Worm (Caenorhabditis elegans) whole organism, young adult: Measurements from ENCODE around the gene T08G5.2.

Experiments
- B0261.1 ChIP-seq: sonication (generic microtip); optimal IDR thresholded peaks from 2 replicates; lab custom pipeline; 2016; ENCODE audit warnings: mild to moderate bottlenecking, missing genetic modification characterization, moderate library complexity, missing compliant biosample characterization
- C06A6.2 ChIP-seq: fragments of 200-800 bp; sonication (Bioruptor generic); conservative IDR thresholded peaks from 2 replicates; pipeline ENCODE4 v1.3.6; 2022; ENCODE audit warnings: missing genetic modification characterization, missing compliant biosample characterization
- D2030.7 ChIP-seq: fragments of 200-800 bp; sonication (Bioruptor generic); IDR thresholded peaks from 2 replicates; pipeline ENCODE4 v1.3.6; 2022; ENCODE audit warnings: missing genetic modification reagents, missing genetic modification characterization, missing compliant biosample characterization
- F22D6.2 ChIP-seq: sonication (generic microtip); optimal IDR thresholded peaks from 2 replicates; lab custom pipeline; 2016; ENCODE audit warnings: mild to moderate bottlenecking, missing genetic modification characterization, missing compliant biosample characterization
- F39B2.1 ChIP-seq: fragments of 200-800 bp; sonication (Bioruptor generic); IDR thresholded peaks from 2 replicates; pipeline ENCODE4 v1.3.6; 2022; ENCODE audit warnings: missing genetic modification reagents, missing genetic modification characterization, missing compliant biosample characterization
- F49E8.2 ChIP-seq: sonication (generic microtip); optimal IDR thresholded peaks from 3 replicates; lab custom pipeline; 2017; ENCODE audit warnings: missing genetic modification characterization, mild to moderate bottlenecking, missing compliant biosample characterization, antibody characterized with exemption, moderate library complexity; ENCODE audit not compliant: insufficient read depth
- F57C9.4 ChIP-seq: sonication (generic microtip); optimal IDR thresholded peaks from 2 replicates; lab custom pipeline; 2017; ENCODE audit warnings: mild to moderate bottlenecking, missing genetic modification characterization, missing compliant biosample characterization
- K12H6.12 ChIP-seq: fragments of 200-800 bp; sonication (Bioruptor generic); optimal IDR thresholded peaks from 2 replicates; lab custom pipeline; 2018; ENCODE audit warnings: mild to moderate bottlenecking, missing genetic modification characterization, missing compliant biosample characterization
- Y53G8AR.9 ChIP-seq: fragments of 200-800 bp; sonication (Bioruptor generic); conservative IDR thresholded peaks from 2 replicates; pipeline ENCODE4 v1.3.6; 2022; ENCODE audit warnings: missing genetic modification reagents, missing genetic modification characterization, missing compliant biosample characterization
- Y56A3A.18 ChIP-seq: fragments of 200-800 bp; sonication (Bioruptor generic); IDR thresholded peaks from 2 replicates; pipeline ENCODE4 v1.3.6; 2022; ENCODE audit warnings: missing genetic modification reagents, missing genetic modification characterization, missing compliant biosample characterization
- Y67H2A.10 ChIP-seq: fragments of 200-800 bp; sonication (Bioruptor generic); conservative IDR thresholded peaks from 2 replicates; pipeline ENCODE4 v1.3.6; 2022; ENCODE audit warnings: missing genetic modification reagents, missing genetic modification characterization, missing compliant biosample characterization
- ZK185.1 ChIP-seq: sonication (generic microtip); optimal IDR thresholded peaks from 2 replicates; lab custom pipeline; 2016; ENCODE audit warnings: mild to moderate bottlenecking, missing genetic modification characterization, missing compliant biosample characterization; ENCODE audit not compliant: poor library complexity, severe bottlenecking
- atf-7 ChIP-seq: sonication (generic microtip); optimal IDR thresholded peaks from 2 replicates; lab custom pipeline; 2017; ENCODE audit warnings: mild to moderate bottlenecking, missing genetic modification characterization, missing compliant biosample characterization
- attf-3 ChIP-seq: fragments of 200-800 bp; sonication (Bioruptor generic); conservative IDR thresholded peaks from 2 replicates; pipeline ENCODE4 v1.3.6; 2022; ENCODE audit warnings: missing genetic modification reagents, missing genetic modification characterization, missing compliant biosample characterization
- cebp-2 ChIP-seq: fragments of 200-800 bp; sonication (Bioruptor generic); IDR thresholded peaks from 2 replicates; pipeline ENCODE4 v1.3.6; 2022; ENCODE audit warnings: missing genetic modification characterization, missing compliant biosample characterization
- ceh-27 ChIP-seq: fragments of 200-800 bp; sonication (Bioruptor generic); optimal IDR thresholded peaks from 2 replicates; lab custom pipeline; 2018; ENCODE audit warnings: mild to moderate bottlenecking, missing genetic modification characterization, moderate library complexity, missing compliant biosample characterization
- ceh-79 ChIP-seq: sonication (generic microtip); optimal IDR thresholded peaks from 2 replicates; lab custom pipeline; 2017; ENCODE audit warnings: mild to moderate bottlenecking, missing genetic modification characterization, missing compliant biosample characterization
- ceh-91 ChIP-seq: fragments of 200-800 bp; sonication (Bioruptor generic); IDR thresholded peaks from 2 replicates; pipeline ENCODE4 v1.3.6; 2022; ENCODE audit warnings: missing genetic modification reagents, missing genetic modification characterization, missing compliant biosample characterization
- chd-7 ChIP-seq: sonication (generic microtip); optimal IDR thresholded peaks from 2 replicates; lab custom pipeline; 2016; ENCODE audit warnings: mild to moderate bottlenecking, missing genetic modification characterization, moderate library complexity, missing compliant biosample characterization
- die-1 ChIP-seq: sonication (generic microtip); optimal IDR thresholded peaks from 2 replicates; lab custom pipeline; 2016; ENCODE audit warnings: missing genotype, mild to moderate bottlenecking, missing genetic modification characterization, missing compliant biosample characterization
- egl-18 ChIP-seq: fragments of 200-800 bp; sonication (Bioruptor generic); IDR thresholded peaks from 2 replicates; pipeline ENCODE4 v1.3.6; 2022; ENCODE audit warnings: missing genetic modification reagents, missing genetic modification characterization, missing compliant biosample characterization
- egl-44 ChIP-seq: fragments of 200-800 bp; sonication (Bioruptor generic); IDR thresholded peaks from 2 replicates; pipeline ENCODE4 v1.3.6; 2022; ENCODE audit warnings: missing genetic modification reagents, missing genetic modification characterization, missing compliant biosample characterization
- egrh-3 ChIP-seq: fragments of 200-800 bp; sonication (Bioruptor generic); IDR thresholded peaks from 2 replicates; pipeline ENCODE4 v1.3.6; 2022; ENCODE audit warnings: missing genetic modification reagents, missing genetic modification characterization, missing compliant biosample characterization
- gei-17 ChIP-seq: fragments of 200-800 bp; sonication (Bioruptor generic); optimal IDR thresholded peaks from 2 replicates; lab custom pipeline; 2018; ENCODE audit warnings: mild to moderate bottlenecking, missing genetic modification characterization, missing compliant biosample characterization
- him-1 ChIP-seq: sonication (generic microtip); optimal IDR thresholded peaks from 2 replicates; lab custom pipeline; 2016; ENCODE audit warnings: missing genotype, missing genetic modification reagents, missing genetic modification characterization, missing compliant biosample characterization
- hmg-1.2 ChIP-seq: fragments of 200-800 bp; sonication (Bioruptor generic); IDR thresholded peaks from 2 replicates; pipeline ENCODE4 v1.3.6; 2022; ENCODE audit warnings: missing genetic modification reagents, missing genetic modification characterization, missing compliant biosample characterization
- hmg-20 ChIP-seq: fragments of 200-800 bp; sonication (Bioruptor generic); IDR thresholded peaks from 2 replicates; pipeline ENCODE4 v1.3.6; 2022; ENCODE audit warnings: missing genetic modification reagents, missing genetic modification characterization, missing compliant biosample characterization
- hrde-1 ChIP-seq: sonication (generic microtip); optimal IDR thresholded peaks from 2 replicates; lab custom pipeline; 2016; ENCODE audit warnings: missing genetic modification characterization, mild to moderate bottlenecking, missing compliant biosample characterization, moderate library complexity, missing genotype, missing genetic modification reagents, borderline replicate concordance
- lag-1 ChIP-seq: fragments of 200-800 bp; sonication (Bioruptor generic); IDR thresholded peaks from 2 replicates; pipeline ENCODE4 v1.3.6; 2022; ENCODE audit warnings: missing genetic modification reagents, missing genetic modification characterization, missing compliant biosample characterization
- let-607 ChIP-seq, 2 experiments: fragments of 200-800 bp in 1 of 2; sonication (Bioruptor generic) in 1 of 2; sonication (generic microtip) in 1 of 2; optimal IDR thresholded peaks; 2 replicates each; lab custom pipeline; 2016 to 2018; ENCODE audit warnings: mild to moderate bottlenecking in 2 of 2, missing compliant biosample characterization in 2 of 2, missing genetic modification characterization in 2 of 2, moderate library complexity in 2 of 2, missing genotype in 1 of 2
- lin-54 ChIP-seq: fragments of 200-800 bp; sonication (Bioruptor generic); optimal IDR thresholded peaks from 2 replicates; lab custom pipeline; 2018; ENCODE audit warnings: mild to moderate bottlenecking, missing genetic modification characterization, missing compliant biosample characterization
- lsl-1 ChIP-seq: fragments of 200-800 bp; sonication (Bioruptor generic); optimal IDR thresholded peaks from 2 replicates; lab custom pipeline; 2018; ENCODE audit warnings: mild to moderate bottlenecking, missing genetic modification characterization, moderate library complexity, missing compliant biosample characterization
- lsy-27 ChIP-seq: sonication (generic microtip); optimal IDR thresholded peaks from 2 replicates; lab custom pipeline; 2017; ENCODE audit warnings: missing genetic modification characterization, mild to moderate bottlenecking, missing compliant biosample characterization, antibody characterized with exemption, missing genotype, borderline replicate concordance; ENCODE audit not compliant: insufficient read depth
- madf-10 ChIP-seq: sonication (generic microtip); optimal IDR thresholded peaks from 2 replicates; lab custom pipeline; 2016; ENCODE audit warnings: mild to moderate bottlenecking, missing genetic modification characterization, missing compliant biosample characterization
- mcd-1 ChIP-seq: fragments of 200-800 bp; sonication (Bioruptor generic); IDR thresholded peaks from 2 replicates; pipeline ENCODE4 v1.3.6; 2022; ENCODE audit warnings: missing genetic modification reagents, missing genetic modification characterization, missing compliant biosample characterization
- mes-4 ChIP-seq: sonication (generic microtip); optimal IDR thresholded peaks from 2 replicates; lab custom pipeline; 2016; ENCODE audit warnings: missing genotype, missing genetic modification characterization, missing compliant biosample characterization
- nfya-2 ChIP-seq: fragments of 200-800 bp; sonication (Bioruptor generic); IDR thresholded peaks from 2 replicates; pipeline ENCODE4 v1.3.6; 2022; ENCODE audit warnings: missing genetic modification reagents, missing genetic modification characterization, missing compliant biosample characterization
- nhr-80 ChIP-seq: sonication (generic microtip); optimal IDR thresholded peaks from 2 replicates; lab custom pipeline; 2016; ENCODE audit warnings: missing genetic modification characterization, missing compliant biosample characterization
- sdz-38 ChIP-seq: sonication (generic microtip); optimal IDR thresholded peaks from 2 replicates; lab custom pipeline; 2016; ENCODE audit warnings: missing genotype, missing genetic modification characterization, missing compliant biosample characterization
- snpc-4 ChIP-seq, 5 experiments: fragments of 150-350 bp in 1 of 5; sonication (generic microtip) in 4 of 5; optimal IDR thresholded peaks; 2 replicates each; lab custom pipeline; 2014 to 2018; ENCODE audit warnings: missing genetic modification characterization in 5 of 5, missing biosample characterization in 3 of 5, antibody characterized with exemption in 2 of 5, mild to moderate bottlenecking in 2 of 5, missing compliant biosample characterization in 2 of 5, missing genotype in 2 of 5, moderate library complexity in 2 of 5, missing genetic modification reagents in 1 of 5
- somi-1 ChIP-seq: fragments of 200-800 bp; sonication (Bioruptor generic); optimal IDR thresholded peaks from 2 replicates; lab custom pipeline; 2018; ENCODE audit warnings: mild to moderate bottlenecking, missing genetic modification characterization, missing compliant biosample characterization
- sptf-2 ChIP-seq: fragments of 200-800 bp; sonication (Bioruptor generic); optimal IDR thresholded peaks from 2 replicates; lab custom pipeline; 2018; ENCODE audit warnings: mild to moderate bottlenecking, missing genetic modification characterization, missing compliant biosample characterization
- tbp1 ChIP-seq: fragments of 200-800 bp; sonication (Bioruptor generic); optimal IDR thresholded peaks from 2 replicates; lab custom pipeline; 2018; ENCODE audit warnings: mild to moderate bottlenecking, missing genetic modification characterization, missing compliant biosample characterization
- unc-62 ChIP-seq: fragments of 150-350 bp; optimal IDR thresholded peaks from 2 replicates; lab custom pipeline; 2014; ENCODE audit warnings: missing biosample characterization, missing genetic modification reagents, missing genetic modification characterization
- zfh-2 ChIP-seq: fragments of 200-800 bp; sonication (Bioruptor generic); conservative IDR thresholded peaks from 2 replicates; pipeline ENCODE4 v1.3.6; 2022; ENCODE audit warnings: missing genetic modification reagents, missing genetic modification characterization, missing compliant biosample characterization
- ztf-18 ChIP-seq: sonication (generic microtip); optimal IDR thresholded peaks from 2 replicates; lab custom pipeline; 2016; ENCODE audit warnings: missing genotype, mild to moderate bottlenecking, missing genetic modification characterization, missing compliant biosample characterization

Gene T08G5.2

DNA sequence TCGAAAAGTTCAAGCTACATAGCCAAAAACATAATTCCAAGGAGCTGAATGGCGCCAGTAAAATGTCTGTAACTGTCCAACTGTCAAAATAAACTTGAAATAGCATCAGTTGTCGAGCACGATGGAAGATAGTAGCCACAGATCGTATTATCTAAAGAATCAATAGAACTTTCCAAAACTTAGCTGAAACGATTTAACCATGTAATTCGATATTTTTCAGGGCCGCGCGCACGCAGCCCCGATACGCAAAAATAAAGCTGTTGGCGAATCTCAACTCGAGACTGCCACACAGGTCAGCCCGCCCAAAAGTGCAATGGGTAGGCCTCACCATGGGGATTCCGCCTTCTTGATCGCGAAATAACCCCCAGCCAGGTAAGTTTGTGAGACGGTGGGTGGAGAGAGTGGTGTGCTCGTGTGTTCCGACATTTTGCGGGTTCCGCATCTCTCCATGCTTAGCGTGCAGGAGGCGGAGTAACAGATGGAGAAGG lies 2.2 kb upstream of the T08G5.2 start:
- TF ChIP-seq Y53G8AR.9 (GFP tag; lab: Robert Waterston, UW): peak; percentile 86
- no peak; the same call in 1 of the 2 replicates for TF ChIP-seq F39B2.1
- peak; percentile 61 for TF ChIP-seq lin-54 (GFP tag; lab: Kevin White, UChicago)
- TF ChIP-seq hmg-20 (GFP tag; lab: Robert Waterston, UW): peak; percentile 43; the same call in 1 of the 2 replicates
- TF ChIP-seq Y67H2A.10 (GFP tag; lab: Robert Waterston, UW): 0 out of 2 replicates have a peak, but pooled peaks have one; percentile 31
- TF ChIP-seq mes-4 (tag; lab: Kevin White, UChicago): peak; percentile 6
- TF ChIP-seq lsl-1 (GFP tag; lab: Kevin White, UChicago): peak; percentile 64
- TF ChIP-seq die-1 (tag; lab: Kevin White, UChicago): no peak
- 0 out of 2 replicates have a peak, but pooled peaks have one; percentile 17 for TF ChIP-seq nfya-2 (GFP tag; lab: Robert Waterston, UW)
- TF ChIP-seq ceh-91 (GFP tag; lab: Robert Waterston, UW): peak; percentile 54
- no peak for TF ChIP-seq zfh-2 (GFP tag; lab: Robert Waterston, UW)
- 0 out of 2 replicates have a peak, but pooled peaks have one; percentile 78 for TF ChIP-seq Y56A3A.18 (GFP tag; lab: Robert Waterston, UW)
- peak; percentile 52 for TF ChIP-seq ztf-18
- TF ChIP-seq cebp-2 (GFP tag; lab: Robert Waterston, UW): 0 out of 2 replicates have a peak, but pooled peaks have one; percentile 88
- peak; percentile 73 for TF ChIP-seq egrh-3 (GFP tag; lab: Robert Waterston, UW)
- no peak for TF ChIP-seq gei-17 (GFP tag; lab: Kevin White, UChicago)
- no peak for TF ChIP-seq somi-1 (GFP tag; lab: Kevin White, UChicago)
- TF ChIP-seq ZK185.1 (tag; lab: Kevin White, UChicago): no peak
- TF ChIP-seq him-1: peak; percentile 94
- peak; percentile 84 for TF ChIP-seq hrde-1 (tag; lab: Kevin White, UChicago)
- no peak for TF ChIP-seq F57C9.4 (tag; lab: Kevin White, UChicago)
- TF ChIP-seq chd-7 (tag; lab: Kevin White, UChicago): no peak
- TF ChIP-seq F22D6.2 (tag; lab: Kevin White, UChicago): peak; percentile 12
- peak; percentile 20 for TF ChIP-seq B0261.1 (tag; lab: Kevin White, UChicago)
- TF ChIP-seq mcd-1 (GFP tag; lab: Robert Waterston, UW): peak; percentile 86
- TF ChIP-seq K12H6.12 (tag; lab: Kevin White, UChicago): no peak
- TF ChIP-seq ceh-27 (GFP tag; lab: Kevin White, UChicago): peak; percentile 28
- peak; percentile 89 for TF ChIP-seq snpc-4 (GFP tag; optimal IDR thresholded peaks at IDR 0.05; lab: Kevin White, UChicago)
- TF ChIP-seq snpc-4 (tag; optimal IDR thresholded peaks at IDR 0.05; lab: Kevin White, UChicago): peak; percentile 93 to 99 (median 96)
- no peak for TF ChIP-seq unc-62 (GFP tag; lab: Kevin White, UChicago)
- peak; percentile 77 for TF ChIP-seq tbp1 (GFP tag; lab: Kevin White, UChicago)
- no peak for TF ChIP-seq sdz-38 (tag; lab: Kevin White, UChicago)
- peak; percentile 8 for TF ChIP-seq F49E8.2 (tag; lab: Kevin White, UChicago)
- TF ChIP-seq attf-3 (GFP tag; lab: Robert Waterston, UW): no peak
- TF ChIP-seq egl-44 (GFP tag; lab: Robert Waterston, UW): peak; percentile 57; the same call in 1 of the 2 replicates
- peak in 1 of 2 experiments; percentile 15 for TF ChIP-seq let-607 (tag; optimal IDR thresholded peaks at IDR 0.05; lab: Kevin White, UChicago)
- no peak for TF ChIP-seq ceh-79 (tag; lab: Kevin White, UChicago)
- TF ChIP-seq hmg-1.2 (GFP tag; lab: Robert Waterston, UW): peak; percentile 97
- 0 out of 2 replicates have a peak, but pooled peaks have one; percentile 20 for TF ChIP-seq C06A6.2
- TF ChIP-seq lsy-27: no peak
- TF ChIP-seq nhr-80 (tag; lab: Kevin White, UChicago): peak; percentile 34
- TF ChIP-seq egl-18: 0 out of 2 replicates have a peak, but pooled peaks have one; percentile 45
- TF ChIP-seq atf-7 (tag; lab: Kevin White, UChicago): peak; percentile 26
- TF ChIP-seq D2030.7 (GFP tag; lab: Robert Waterston, UW): peak; percentile 96
- TF ChIP-seq lag-1 (GFP tag; lab: Robert Waterston, UW): no peak
- TF ChIP-seq madf-10 (tag; lab: Kevin White, UChicago): peak; percentile 67
- peak; percentile 88 for TF ChIP-seq sptf-2 (GFP tag; lab: Kevin White, UChicago)
